Worm (Caenorhabditis elegans): ENCODE data around the gene spt-4.

- TF ChIP-seq nhr-11 (tag; optimal IDR thresholded peaks at IDR 0.05), result no peak
- TF ChIP-seq lsy-2 (tag; optimal IDR thresholded peaks at IDR 0.05), result no peak
- TF ChIP-seq F13H6.1 (tag; optimal IDR thresholded peaks at IDR 0.05), result no peak
- no peak for TF ChIP-seq unc-62 (GFP tag; optimal IDR thresholded peaks at IDR 0.05)
Observed at ce11 chrIII:114603-115002, 45.1 kb upstream of the spt-4 start, which contains the start of gene C29F9.6.
